Worm (Caenorhabditis elegans) whole organism, mixed stage, embryonic: ENCODE measurements around the gene tmem-132.

Experiments
- M03D4.4 ChIP-seq: sonication (generic microtip); optimal IDR thresholded peaks from 2 replicates; lab custom pipeline; 2017; ENCODE audit warnings: mild to moderate bottlenecking, missing genetic modification characterization, missing compliant biosample characterization
- bed-3 ChIP-seq: fragments of 200-800 bp; sonication (Bioruptor generic); optimal IDR thresholded peaks from 3 replicates; lab custom pipeline; 2018; ENCODE audit warnings: mild to moderate bottlenecking, missing genetic modification characterization, moderate library complexity, missing compliant biosample characterization
- blmp-1 ChIP-seq: fragments of 150-350 bp; optimal IDR thresholded peaks from 2 replicates; lab custom pipeline; 2014; ENCODE audit warnings: missing biosample characterization, missing genetic modification characterization
- ceh-39 ChIP-seq: fragments of 150-350 bp; optimal IDR thresholded peaks from 2 replicates; lab custom pipeline; 2014; ENCODE audit warnings: missing biosample characterization, missing genetic modification characterization
- ceh-43 ChIP-seq: fragments of 200-800 bp; sonication (Bioruptor generic); optimal IDR thresholded peaks from 2 replicates; lab custom pipeline; 2018; ENCODE audit warnings: mild to moderate bottlenecking, missing genetic modification characterization, moderate library complexity, missing compliant biosample characterization
- ceh-83 ChIP-seq: fragments of 200-800 bp; sonication (Bioruptor generic); optimal IDR thresholded peaks from 2 replicates; lab custom pipeline; 2018; ENCODE audit warnings: mild to moderate bottlenecking, missing genetic modification characterization, missing compliant biosample characterization
- cnd-1 ChIP-seq: fragments of 200-800 bp; sonication (Bioruptor generic); optimal IDR thresholded peaks from 2 replicates; lab custom pipeline; 2018; ENCODE audit warnings: mild to moderate bottlenecking, missing genetic modification characterization, missing compliant biosample characterization
- drap-1 ChIP-seq: fragments of 200-800 bp; sonication (Bioruptor generic); optimal IDR thresholded peaks from 3 replicates; lab custom pipeline; 2018; ENCODE audit warnings: mild to moderate bottlenecking, missing genetic modification characterization, missing compliant biosample characterization
- elt-1 ChIP-seq: sonication (generic microtip); optimal IDR thresholded peaks from 2 replicates; lab custom pipeline; 2017; ENCODE audit warnings: missing genetic modification characterization, mild to moderate bottlenecking, missing compliant biosample characterization, antibody characterized with exemption, moderate library complexity, borderline replicate concordance; ENCODE audit not compliant: insufficient read depth
- elt-3 ChIP-seq: fragments of 150-350 bp; optimal IDR thresholded peaks from 2 replicates; lab custom pipeline; 2014; ENCODE audit warnings: missing biosample characterization, missing genetic modification characterization
- ham-2 ChIP-seq: fragments of 200-800 bp; sonication (Bioruptor generic); optimal IDR thresholded peaks from 2 replicates; lab custom pipeline; 2018; ENCODE audit warnings: mild to moderate bottlenecking, missing genetic modification characterization, missing compliant biosample characterization
- hlh-1 ChIP-seq: fragments of 150-350 bp; optimal IDR thresholded peaks from 2 replicates; lab custom pipeline; 2014; ENCODE audit warnings: missing biosample characterization, missing genetic modification reagents, missing genetic modification characterization
- lin-13 ChIP-seq: fragments of 150-350 bp; optimal IDR thresholded peaks from 2 replicates; lab custom pipeline; 2014; ENCODE audit warnings: missing biosample characterization, missing genetic modification characterization
- lin-32 ChIP-seq: fragments of 200-800 bp; sonication (Bioruptor generic); optimal IDR thresholded peaks from 2 replicates; lab custom pipeline; 2018; ENCODE audit warnings: mild to moderate bottlenecking, missing genetic modification characterization, missing compliant biosample characterization
- lsy-2 ChIP-seq: fragments of 150-350 bp; optimal IDR thresholded peaks from 2 replicates; lab custom pipeline; 2014; ENCODE audit warnings: missing biosample characterization, missing genetic modification characterization
- mab-5 ChIP-seq: fragments of 150-350 bp; optimal IDR thresholded peaks from 2 replicates; lab custom pipeline; 2014; ENCODE audit warnings: missing biosample characterization, missing genetic modification characterization
- mep-1 ChIP-seq: fragments of 150-350 bp; optimal IDR thresholded peaks from 2 replicates; lab custom pipeline; 2017; ENCODE audit warnings: missing biosample characterization, missing genetic modification reagents, missing genetic modification characterization, inconsistent platforms
- mls-2 ChIP-seq: sonication (generic microtip); optimal IDR thresholded peaks from 2 replicates; lab custom pipeline; 2016; ENCODE audit warnings: mild to moderate bottlenecking, missing genetic modification characterization, moderate library complexity, missing compliant biosample characterization
- nhr-2 ChIP-seq: fragments of 150-350 bp; optimal IDR thresholded peaks from 2 replicates; lab custom pipeline; 2014; ENCODE audit warnings: missing biosample characterization, missing genetic modification characterization
- nhr-237 ChIP-seq: fragments of 150-350 bp; optimal IDR thresholded peaks from 2 replicates; lab custom pipeline; 2014; ENCODE audit warnings: missing biosample characterization, missing genetic modification characterization
- nhr-28 ChIP-seq: fragments of 150-350 bp; optimal IDR thresholded peaks from 2 replicates; lab custom pipeline; 2014; ENCODE audit warnings: missing biosample characterization, missing genetic modification characterization
- nhr-76 ChIP-seq: sonication (generic microtip); optimal IDR thresholded peaks from 2 replicates; lab custom pipeline; 2017; ENCODE audit warnings: missing biosample characterization, missing genetic modification characterization
- pha-4 ChIP-seq: fragments of 150-350 bp; optimal IDR thresholded peaks from 2 replicates; lab custom pipeline; 2018; ENCODE audit warnings: missing biosample characterization, missing genetic modification reagents, missing genetic modification characterization
- sem-2 ChIP-seq: fragments of 200-800 bp; sonication (Bioruptor generic); optimal IDR thresholded peaks from 2 replicates; lab custom pipeline; 2018; ENCODE audit warnings: mild to moderate bottlenecking, missing genetic modification characterization, missing compliant biosample characterization
- snpc-4 ChIP-seq: fragments of 150-350 bp; optimal IDR thresholded peaks from 2 replicates; lab custom pipeline; 2014; ENCODE audit warnings: missing biosample characterization, missing genetic modification characterization
- tbx-8 ChIP-seq: fragments of 200-800 bp; sonication (Bioruptor generic); optimal IDR thresholded peaks from 2 replicates; lab custom pipeline; 2018; ENCODE audit warnings: mild to moderate bottlenecking, missing genetic modification characterization, moderate library complexity, missing compliant biosample characterization
- unc-120 ChIP-seq: sonication (generic microtip); optimal IDR thresholded peaks from 2 replicates; lab custom pipeline; 2017; ENCODE audit warnings: missing genetic modification characterization, missing compliant biosample characterization; ENCODE audit not compliant: poor library complexity, severe bottlenecking
- unc-39 ChIP-seq: fragments of 150-350 bp; optimal IDR thresholded peaks from 2 replicates; lab custom pipeline; 2014; ENCODE audit warnings: missing biosample characterization, missing genetic modification characterization
- unc-62 ChIP-seq: fragments of 150-350 bp; optimal IDR thresholded peaks from 2 replicates; lab custom pipeline; 2014; ENCODE audit warnings: missing biosample characterization, missing genetic modification reagents, missing genetic modification characterization
- zip-8 ChIP-seq: fragments of 150-350 bp; optimal IDR thresholded peaks from 2 replicates; lab custom pipeline; 2014; ENCODE audit warnings: missing biosample characterization, missing genetic modification characterization
- ztf-11 ChIP-seq: fragments of 150-350 bp; optimal IDR thresholded peaks from 2 replicates; lab custom pipeline; 2014; ENCODE audit warnings: missing biosample characterization, missing genetic modification characterization

Gene tmem-132

DNA sequence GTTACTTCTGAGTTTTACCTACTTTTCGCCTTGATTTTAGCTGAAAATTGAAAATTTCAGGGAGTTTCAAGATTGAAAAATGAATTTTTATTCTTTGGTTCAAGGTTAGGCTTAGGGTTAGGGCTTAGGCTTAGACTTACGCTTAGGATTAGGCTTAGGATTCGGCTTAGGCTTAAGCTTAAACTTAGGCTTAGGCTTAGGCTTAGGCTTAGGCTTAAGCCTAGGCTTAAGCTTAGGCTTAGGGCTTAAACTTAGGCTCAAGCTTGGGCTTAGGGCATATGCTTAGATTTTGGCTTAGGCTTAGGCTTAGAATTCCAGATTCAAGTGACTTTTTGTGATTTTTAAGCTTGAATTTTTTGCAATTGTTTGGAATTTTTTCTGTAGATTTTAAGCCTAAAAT is 33.0 kb downstream of the tmem-132 start:
- TF ChIP-seq cnd-1 (tag; lab: Kevin White, UChicago), result no peak
- no peak for TF ChIP-seq elt-3 (tag; lab: Kevin White, UChicago)
- no peak for TF ChIP-seq pha-4 (tag; lab: Kevin White, UChicago)
- TF ChIP-seq mab-5 (tag; lab: Kevin White, UChicago), result no peak
- no peak for TF ChIP-seq lin-32
- TF ChIP-seq unc-120 (tag; lab: Kevin White, UChicago), result no peak
- TF ChIP-seq mls-2 (tag; lab: Kevin White, UChicago), result no peak
- no peak for TF ChIP-seq bed-3
- TF ChIP-seq nhr-237 (tag; lab: Kevin White, UChicago), result no peak
- TF ChIP-seq snpc-4 (tag; lab: Kevin White, UChicago), result no peak
- no peak for TF ChIP-seq unc-39 (tag; lab: Kevin White, UChicago)
- no peak for TF ChIP-seq blmp-1 (tag; lab: Kevin White, UChicago)
- no peak for TF ChIP-seq lsy-2
- TF ChIP-seq lin-13 (tag; lab: Kevin White, UChicago), result no peak
- TF ChIP-seq hlh-1, result no peak
- TF ChIP-seq drap-1 (GFP tag; lab: Kevin White, UChicago), result no peak
- TF ChIP-seq M03D4.4 (tag; lab: Kevin White, UChicago), result no peak
- TF ChIP-seq zip-8 (tag; lab: Kevin White, UChicago), result no peak
- TF ChIP-seq tbx-8 (GFP tag; lab: Kevin White, UChicago), result no peak
- no peak for TF ChIP-seq nhr-76

DNA sequence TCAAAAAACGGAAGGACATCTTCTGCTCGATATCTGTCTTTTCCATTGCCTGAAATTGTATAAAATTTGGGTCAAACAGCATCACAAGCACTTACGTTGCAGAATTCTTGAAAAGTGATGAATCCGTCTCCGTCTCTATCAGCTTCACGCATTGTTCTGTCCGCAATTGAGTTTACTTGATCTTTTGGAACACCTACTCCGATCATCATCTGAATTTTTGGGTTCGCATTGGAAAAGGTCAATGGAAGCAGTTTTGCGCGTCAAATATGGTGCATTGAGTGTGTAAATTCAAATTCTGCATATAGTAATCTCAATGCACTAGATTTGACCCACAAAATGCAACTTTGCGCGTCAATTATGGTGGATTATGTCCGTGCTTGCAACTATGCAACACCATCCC is 34.9 kb downstream of the tmem-132 start:
- no peak for TF ChIP-seq drap-1 (GFP tag; lab: Kevin White, UChicago)
- no peak for TF ChIP-seq snpc-4 (tag; lab: Kevin White, UChicago)
- no peak for TF ChIP-seq ceh-83 (GFP tag; lab: Kevin White, UChicago)
- no peak for TF ChIP-seq sem-2 (GFP tag; lab: Kevin White, UChicago)
- TF ChIP-seq blmp-1 (tag; lab: Kevin White, UChicago), result no peak
- no peak for TF ChIP-seq mab-5 (tag; lab: Kevin White, UChicago)
- TF ChIP-seq tbx-8 (GFP tag; lab: Kevin White, UChicago), result no peak
- TF ChIP-seq elt-3 (tag; lab: Kevin White, UChicago), result no peak
- no peak for TF ChIP-seq nhr-76
- no peak for TF ChIP-seq bed-3
- no peak for TF ChIP-seq mls-2 (tag; lab: Kevin White, UChicago)
- no peak for TF ChIP-seq unc-120 (tag; lab: Kevin White, UChicago)
- TF ChIP-seq hlh-1, result no peak
- no peak for TF ChIP-seq nhr-237 (tag; lab: Kevin White, UChicago)
- TF ChIP-seq ceh-43 (GFP tag; lab: Kevin White, UChicago), result no peak
- TF ChIP-seq unc-62 (GFP tag; lab: Kevin White, UChicago), result no peak

DNA sequence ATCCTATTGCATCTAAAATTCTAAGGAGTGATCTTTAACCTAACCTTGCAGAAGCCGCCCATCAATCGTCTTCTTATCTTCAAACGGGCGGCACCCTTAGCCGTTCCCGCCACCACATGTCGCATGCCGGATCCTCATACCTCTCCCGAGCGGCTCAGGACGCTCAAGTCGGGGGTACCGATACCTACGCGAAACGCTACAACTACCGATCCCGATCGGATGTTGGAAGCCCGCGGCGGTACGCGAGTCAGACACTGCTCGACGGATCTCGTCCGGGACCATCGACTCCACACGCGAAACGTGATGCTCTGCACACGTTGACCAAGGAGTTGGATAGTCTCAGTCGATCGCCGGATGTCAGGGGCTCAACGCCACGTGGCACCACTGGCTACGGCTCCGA is 37.1 kb downstream of the tmem-132 start:
- TF ChIP-seq ceh-83 (GFP tag; lab: Kevin White, UChicago) (peak; percentile 22), elt-1 (tag; lab: Kevin White, UChicago) (no peak)

DNA sequence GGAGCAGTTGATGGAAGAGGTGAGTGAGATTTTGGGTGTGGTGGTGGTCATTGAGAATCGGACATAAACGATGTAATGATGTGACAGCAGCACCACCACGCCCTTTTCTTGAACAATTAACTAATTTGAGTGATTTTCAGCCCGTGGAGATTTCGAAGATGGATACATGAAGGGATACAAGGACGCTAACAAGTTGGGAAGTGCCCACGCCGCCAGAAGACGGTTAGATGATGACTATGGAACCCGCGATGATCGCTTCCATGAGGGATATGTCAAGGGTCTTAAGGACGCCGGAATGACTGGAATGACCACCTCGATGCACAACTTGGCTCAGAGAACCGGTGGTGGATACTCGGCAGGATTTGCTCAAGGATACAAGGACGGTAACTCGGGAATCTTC is 38.4 kb downstream of the tmem-132 start:
- no peak for TF ChIP-seq zip-8 (tag; lab: Kevin White, UChicago)
- TF ChIP-seq ceh-43 (GFP tag; lab: Kevin White, UChicago), result no peak
- no peak for TF ChIP-seq cnd-1 (tag; lab: Kevin White, UChicago)
- TF ChIP-seq nhr-2 (tag; lab: Kevin White, UChicago), result no peak
- TF ChIP-seq unc-120 (tag; lab: Kevin White, UChicago), result no peak
- TF ChIP-seq unc-62 (GFP tag; lab: Kevin White, UChicago), result no peak

DNA sequence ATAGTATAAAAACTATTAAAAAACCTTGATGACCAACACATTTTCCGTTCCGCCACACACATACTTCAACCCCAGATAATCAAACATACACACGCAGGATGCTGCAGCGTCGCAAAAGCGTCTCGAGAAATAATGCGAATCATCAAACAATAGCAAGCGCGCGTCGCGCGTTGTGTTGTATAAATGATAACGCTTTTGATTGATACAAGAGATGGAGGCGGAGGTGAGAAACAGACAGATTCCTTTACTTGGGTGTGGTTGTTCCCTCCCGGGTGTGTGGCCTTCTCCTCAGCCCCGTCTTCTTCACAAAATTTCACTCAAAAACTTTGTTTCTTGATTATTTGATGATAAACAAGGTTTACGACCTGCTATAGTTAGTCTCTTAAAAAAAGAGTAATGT is 40.3 kb downstream of the tmem-132 start:
- TF ChIP-seq pha-4 (tag; lab: Kevin White, UChicago), result no peak
- TF ChIP-seq nhr-2 (tag; lab: Kevin White, UChicago), result no peak

DNA sequence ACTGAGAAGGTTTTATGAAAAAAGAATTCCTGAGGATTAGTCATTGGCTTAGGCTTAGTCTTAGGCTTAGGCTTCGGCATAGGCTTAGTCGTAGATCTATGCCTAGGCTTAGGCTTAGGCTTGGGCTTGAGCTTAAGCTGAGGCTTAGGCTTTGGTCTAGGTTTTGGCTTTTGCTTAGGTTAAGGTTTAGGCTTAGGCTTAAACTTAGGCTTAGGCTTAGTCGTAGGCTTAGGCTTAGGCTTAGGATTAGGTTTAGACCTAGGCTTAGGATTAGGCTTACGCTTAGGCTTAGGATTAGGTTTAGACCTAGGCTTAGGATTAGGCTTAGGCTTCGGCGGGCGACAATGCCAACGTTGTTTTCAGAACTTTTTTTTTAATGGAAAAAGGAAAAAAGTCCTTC is 41.0 kb downstream of the tmem-132 start:
- TF ChIP-seq mab-5 (tag; lab: Kevin White, UChicago), result no peak
- TF ChIP-seq nhr-76, result no peak
- TF ChIP-seq elt-1 (tag; lab: Kevin White, UChicago), result no peak
- TF ChIP-seq, all 35 proteins: peak for 0

DNA sequence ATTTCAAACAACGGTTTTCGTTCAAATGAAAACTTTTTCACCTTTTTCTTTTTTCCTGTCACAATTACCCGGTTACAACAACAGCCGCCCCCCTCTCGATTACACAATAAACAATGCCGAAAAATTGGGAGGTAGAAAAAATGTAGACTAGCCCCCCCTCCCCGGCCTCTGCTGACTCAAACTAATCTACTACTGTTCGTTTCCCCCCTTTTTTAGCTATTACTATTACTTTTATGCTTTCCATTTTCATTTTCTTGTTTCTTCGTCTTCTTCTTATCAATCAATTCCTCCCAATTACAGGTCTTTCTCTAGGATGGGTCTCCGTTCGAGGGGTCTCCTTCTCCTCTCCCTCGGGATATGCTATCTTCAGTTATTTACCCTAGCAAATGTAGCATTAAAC is 58.6 kb downstream of the tmem-132 start, which contains the start of gene let-805:
Gene let-805 (plus strand): TSS at position 301 of the 400 bp plus-strand sequence.
- TF ChIP-seq hlh-1, result no peak
- TF ChIP-seq bed-3, result no peak
- TF ChIP-seq nhr-28 (tag; lab: Kevin White, UChicago), result no peak
- no peak for TF ChIP-seq unc-120 (tag; lab: Kevin White, UChicago)
- no peak for TF ChIP-seq ham-2 (GFP tag; lab: Kevin White, UChicago)
- no peak for TF ChIP-seq lin-32
- no peak for TF ChIP-seq unc-62 (GFP tag; lab: Kevin White, UChicago)
- TF ChIP-seq ceh-43 (GFP tag; lab: Kevin White, UChicago), result no peak
- TF ChIP-seq M03D4.4 (tag; lab: Kevin White, UChicago), result no peak
- TF ChIP-seq ceh-39 (tag; lab: Kevin White, UChicago), result no peak
- TF ChIP-seq nhr-76, result no peak
- no peak for TF ChIP-seq sem-2 (GFP tag; lab: Kevin White, UChicago)
- TF ChIP-seq ztf-11, result no peak
- TF ChIP-seq lsy-2, result no peak
- TF ChIP-seq pha-4 (tag; lab: Kevin White, UChicago), result no peak
- TF ChIP-seq unc-39 (tag; lab: Kevin White, UChicago), result no peak
- no peak for TF ChIP-seq mep-1 (tag; lab: Kevin White, UChicago)
